Worm (Caenorhabditis elegans): ENCODE measurements around the gene nhr-237.
A peak's percentile ranks its signal among the peaks of the same experiment; 100 is the strongest.

Gene nhr-237

ce11 chrV:1654845-1655244, 28.2 kb upstream of the nhr-237 start, which contains the start of gene irld-11:
TSS of gene irld-11 (plus strand) at chrV:1655145.
- no peak for TF ChIP-seq vab-7 (GFP tag; IDR thresholded peaks at IDR 0.05)
- no peak for TF ChIP-seq zag-1 (tag; optimal IDR thresholded peaks at IDR 0.05)
- no peak for TF ChIP-seq hlh-30 (tag; optimal IDR thresholded peaks at IDR 0.05; ENCODE audit: insufficient read depth)
- no peak for TF ChIP-seq daf-12 (tag; optimal IDR thresholded peaks at IDR 0.05)
- no peak for TF ChIP-seq nhr-111 (GFP tag; optimal IDR thresholded peaks at IDR 0.05)
- no peak for TF ChIP-seq daf-8 (GFP tag; IDR thresholded peaks at IDR 0.05)
- no peak for TF ChIP-seq lin-1 (GFP tag; IDR thresholded peaks at IDR 0.05)
- no peak for TF ChIP-seq nhr-28 (tag; optimal IDR thresholded peaks at IDR 0.05)
- no peak for TF ChIP-seq lir-3 (tag; optimal IDR thresholded peaks at IDR 0.05)
- no peak for TF ChIP-seq nhr-41 (GFP tag; IDR thresholded peaks at IDR 0.05)
- no peak for TF ChIP-seq zfp-2 (tag; optimal IDR thresholded peaks at IDR 0.05)
- no peak for TF ChIP-seq mxl-3 (GFP tag; optimal IDR thresholded peaks at IDR 0.05)
- TF ChIP-seq ceh-32 (tag; optimal IDR thresholded peaks at IDR 0.05; ENCODE audit: poor library complexity) = no peak

DNA sequence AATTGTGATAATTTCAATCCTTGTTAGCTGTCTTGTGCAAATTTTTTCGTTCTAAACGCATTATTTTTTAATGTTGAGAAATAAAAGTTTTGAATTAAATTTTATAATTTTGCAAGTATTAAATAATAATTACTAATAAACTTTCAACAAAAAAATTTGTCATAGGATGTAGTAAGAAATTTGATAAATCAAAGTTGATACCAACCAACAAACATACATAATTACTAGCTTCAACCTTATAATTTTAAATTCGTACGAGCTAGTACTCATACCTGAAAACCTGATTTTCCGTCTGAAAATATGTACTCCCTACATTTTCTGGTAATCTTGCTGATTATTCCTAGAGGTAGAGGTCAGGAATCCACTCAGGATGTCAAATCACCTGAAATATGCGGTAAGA, 24.4 kb upstream of the nhr-237 start, which contains the start of gene irld-44:
Gene irld-44 (plus strand): TSS at position 301 of the 400 bp plus-strand sequence.
- TF ChIP-seq unc-39 (tag; optimal IDR thresholded peaks at IDR 0.05) = no peak
- TF ChIP-seq mdl-1 (tag; optimal IDR thresholded peaks at IDR 0.05) = no peak
- no peak for TF ChIP-seq egl-43 (GFP tag; IDR thresholded peaks at IDR 0.05)
- TF ChIP-seq nhr-41 (GFP tag; IDR thresholded peaks at IDR 0.05) = no peak
- TF ChIP-seq snpc-4 (tag; optimal IDR thresholded peaks at IDR 0.05) = no peak
- TF ChIP-seq nhr-237 (tag; optimal IDR thresholded peaks at IDR 0.05) = no peak
- TF ChIP-seq F49E8.2 (tag; optimal IDR thresholded peaks at IDR 0.05; ENCODE audit: borderline replicate concordance) = no peak
- TF ChIP-seq mxl-3 (GFP tag; optimal IDR thresholded peaks at IDR 0.05) = no peak
- TF ChIP-seq skn-1 (tag; optimal IDR thresholded peaks at IDR 0.05) = no peak
- TF ChIP-seq lsy-2 (tag; optimal IDR thresholded peaks at IDR 0.05) = no peak
- no peak for TF ChIP-seq T26A8.4 (GFP tag; IDR thresholded peaks at IDR 0.05)
- no peak for TF ChIP-seq F26F4.8 (GFP tag; conservative IDR thresholded peaks at IDR 0.05)
- no peak for TF ChIP-seq rbr-2 (tag; optimal IDR thresholded peaks at IDR 0.05)
- TF ChIP-seq ceh-82 (tag; optimal IDR thresholded peaks at IDR 0.05) = no peak
- no peak for TF ChIP-seq nhr-25 (tag; optimal IDR thresholded peaks at IDR 0.05; ENCODE audit: borderline replicate concordance, insufficient read depth)

- TF ChIP-seq arid-1 (GFP tag; conservative IDR thresholded peaks at IDR 0.05) (no peak), dmd-9 (GFP tag; IDR thresholded peaks at IDR 0.05) (no peak), aha-1 (tag) (peak; percentile 67), hlh-11 (tag; optimal IDR thresholded peaks at IDR 0.05) (no peak)
These were observed 21.4 kb upstream of the nhr-237 start, which contains the start of gene irld-45 for ce11 chrV:1648000-1648399. TSS of gene irld-45 (plus strand) at chrV:1648300.

DNA sequence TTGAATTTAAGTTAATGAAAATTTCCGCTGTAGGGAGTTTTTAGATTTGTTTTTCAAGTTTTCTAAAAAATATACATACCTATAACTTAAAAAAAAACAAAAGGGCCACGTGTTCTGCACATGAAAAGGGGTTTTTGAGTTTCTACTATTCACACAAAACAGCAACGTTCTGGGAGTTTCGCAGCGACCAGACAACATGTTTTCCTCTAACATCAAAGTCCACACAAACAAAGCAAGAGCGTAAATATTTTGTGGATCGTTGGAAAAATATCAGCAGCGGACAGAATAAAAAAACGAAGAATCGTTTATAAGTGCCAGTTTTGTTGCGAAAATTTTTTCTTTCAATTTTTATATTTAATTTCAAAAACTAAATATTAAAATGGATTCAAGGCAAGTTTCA, 17.3 kb upstream of the nhr-237 start, which contains the start of gene alh-2:
Gene alh-2 (plus strand): TSS at position 284 of the 400 bp plus-strand sequence.
- TF ChIP-seq sdz-12 (GFP tag; optimal IDR thresholded peaks at IDR 0.05) (no peak), daf-16 (GFP tag; optimal IDR thresholded peaks at IDR 0.05) (peak in 1 of 2 experiments; percentile 96), daf-16 (tag; optimal IDR thresholded peaks at IDR 0.05) (no peak)

DNA sequence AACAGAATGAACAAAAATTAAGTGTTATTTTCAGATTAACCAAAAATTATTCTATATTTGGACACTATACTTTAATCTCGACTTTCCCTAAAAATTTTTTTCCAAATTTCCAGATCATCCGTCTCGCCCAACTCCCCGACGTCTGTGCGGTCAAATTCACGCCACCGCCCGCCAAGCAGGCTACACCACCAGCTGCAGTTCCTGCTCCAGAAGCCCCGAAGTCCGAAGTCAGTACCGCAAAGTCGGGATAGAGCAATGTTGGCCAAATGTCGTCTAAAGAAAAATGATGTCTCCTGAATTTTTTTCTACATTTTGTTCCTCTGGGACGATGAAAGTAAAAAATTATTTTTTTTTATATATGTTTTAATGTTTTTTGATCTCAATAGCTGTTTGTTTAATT, 16.1 kb upstream of the nhr-237 start:
- TF ChIP-seq dmd-8 (GFP tag; IDR thresholded peaks at IDR 0.05) (0 out of 2 replicates have a peak, but pooled peaks have one; percentile 25), nhr-102 (tag; optimal IDR thresholded peaks at IDR 0.05) (no peak), F44E2.7 (GFP tag; IDR thresholded peaks at IDR 0.05) (peak; percentile 75; the same call in 1 of the 2 replicates), tag-97 (GFP tag; IDR thresholded peaks at IDR 0.05) (no peak)

Data from whole organism, L4 larva.